Fruit fly (Drosophila melanogaster) Kc167 (cell line): Measurements from ENCODE around the gene stai.

Source experiments
- Myc ChIP-seq: fragments of >200 bp; optimal IDR thresholded peaks from 2 replicates; lab custom pipeline; 2017; ENCODE audit warnings: missing external identifiers
- Sin3A ChIP-seq: fragments of >200 bp; optimal IDR thresholded peaks from 2 replicates; lab custom pipeline; 2018; ENCODE audit warnings: missing external identifiers
- h ChIP-seq: fragments of >200 bp; optimal IDR thresholded peaks from 3 replicates; lab custom pipeline; 2018; ENCODE audit warnings: missing external identifiers
- insv ChIP-seq: fragments of >200 bp; optimal IDR thresholded peaks from 3 replicates; lab custom pipeline; 2018; ENCODE audit warnings: missing external identifiers
- psq ChIP-seq: fragments of >200 bp; optimal IDR thresholded peaks from 2 replicates; lab custom pipeline; 2017; ENCODE audit warnings: missing external identifiers
- ttk ChIP-seq: sonication (Bioruptor generic); optimal IDR thresholded peaks from 2 replicates; lab custom pipeline; 2017; ENCODE audit warnings: missing external identifiers

DNA sequence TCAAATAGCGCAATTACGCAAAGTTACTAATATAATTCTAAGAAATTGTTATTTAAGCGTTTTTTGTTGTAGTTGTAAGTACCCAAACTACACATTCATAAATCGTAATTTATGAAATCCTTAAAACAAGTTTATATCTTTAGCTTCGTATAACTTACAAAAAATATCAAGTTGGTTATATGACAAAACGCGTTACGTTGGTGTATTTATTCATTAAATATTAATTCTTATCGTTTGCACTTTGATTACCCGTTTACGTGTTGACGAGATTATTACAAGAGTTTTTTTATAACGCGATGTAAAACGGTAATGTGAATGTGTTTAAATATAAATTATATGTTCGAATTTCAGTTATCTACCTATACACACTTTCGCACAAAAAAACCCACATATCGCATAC lies 22.5 kb upstream of the stai start:
- TF ChIP-seq h (lab: Kevin White, UChicago) (no peak), ttk (no peak), insv (no peak), Sin3A (lab: Kevin White, UChicago) (no peak), psq (lab: Kevin White, UChicago) (no peak), Myc (lab: Kevin White, UChicago) (no peak)
